Worm (Caenorhabditis elegans) whole organism, mixed stage, embryonic: ENCODE results near the gene F20C5.6.
A peak's percentile ranks its signal among the peaks of the same experiment; 100 is the strongest.

Experiments used
- M03D4.4 ChIP-seq: sonication (generic microtip); optimal IDR thresholded peaks from 2 replicates; lab custom pipeline; 2017; ENCODE audit warnings: mild to moderate bottlenecking, missing genetic modification characterization, missing compliant biosample characterization
- bed-3 ChIP-seq: fragments of 200-800 bp; sonication (Bioruptor generic); optimal IDR thresholded peaks from 3 replicates; lab custom pipeline; 2018; ENCODE audit warnings: mild to moderate bottlenecking, missing genetic modification characterization, moderate library complexity, missing compliant biosample characterization
- blmp-1 ChIP-seq: fragments of 150-350 bp; optimal IDR thresholded peaks from 2 replicates; lab custom pipeline; 2014; ENCODE audit warnings: missing biosample characterization, missing genetic modification characterization
- ceh-39 ChIP-seq: fragments of 150-350 bp; optimal IDR thresholded peaks from 2 replicates; lab custom pipeline; 2014; ENCODE audit warnings: missing biosample characterization, missing genetic modification characterization
- ceh-43 ChIP-seq: fragments of 200-800 bp; sonication (Bioruptor generic); optimal IDR thresholded peaks from 2 replicates; lab custom pipeline; 2018; ENCODE audit warnings: mild to moderate bottlenecking, missing genetic modification characterization, moderate library complexity, missing compliant biosample characterization
- ceh-83 ChIP-seq: fragments of 200-800 bp; sonication (Bioruptor generic); optimal IDR thresholded peaks from 2 replicates; lab custom pipeline; 2018; ENCODE audit warnings: mild to moderate bottlenecking, missing genetic modification characterization, missing compliant biosample characterization
- ces-1 ChIP-seq: fragments of 150-350 bp; optimal IDR thresholded peaks from 2 replicates; lab custom pipeline; 2014; ENCODE audit warnings: missing biosample characterization, missing genetic modification reagents, missing genetic modification characterization
- cnd-1 ChIP-seq: fragments of 200-800 bp; sonication (Bioruptor generic); optimal IDR thresholded peaks from 2 replicates; lab custom pipeline; 2018; ENCODE audit warnings: mild to moderate bottlenecking, missing genetic modification characterization, missing compliant biosample characterization
- drap-1 ChIP-seq: fragments of 200-800 bp; sonication (Bioruptor generic); optimal IDR thresholded peaks from 3 replicates; lab custom pipeline; 2018; ENCODE audit warnings: mild to moderate bottlenecking, missing genetic modification characterization, missing compliant biosample characterization
- elt-1 ChIP-seq: sonication (generic microtip); optimal IDR thresholded peaks from 2 replicates; lab custom pipeline; 2017; ENCODE audit warnings: missing genetic modification characterization, mild to moderate bottlenecking, missing compliant biosample characterization, antibody characterized with exemption, moderate library complexity, borderline replicate concordance; ENCODE audit not compliant: insufficient read depth
- flh-1 ChIP-seq: fragments of 200-800 bp; sonication (Bioruptor generic); optimal IDR thresholded peaks from 2 replicates; lab custom pipeline; 2018; ENCODE audit warnings: mild to moderate bottlenecking, missing genetic modification characterization, moderate library complexity, missing compliant biosample characterization
- ham-2 ChIP-seq: fragments of 200-800 bp; sonication (Bioruptor generic); optimal IDR thresholded peaks from 2 replicates; lab custom pipeline; 2018; ENCODE audit warnings: mild to moderate bottlenecking, missing genetic modification characterization, missing compliant biosample characterization
- hlh-1 ChIP-seq: fragments of 150-350 bp; optimal IDR thresholded peaks from 2 replicates; lab custom pipeline; 2014; ENCODE audit warnings: missing biosample characterization, missing genetic modification reagents, missing genetic modification characterization
- lin-13 ChIP-seq: fragments of 150-350 bp; optimal IDR thresholded peaks from 2 replicates; lab custom pipeline; 2014; ENCODE audit warnings: missing biosample characterization, missing genetic modification characterization
- lin-32 ChIP-seq: fragments of 200-800 bp; sonication (Bioruptor generic); optimal IDR thresholded peaks from 2 replicates; lab custom pipeline; 2018; ENCODE audit warnings: mild to moderate bottlenecking, missing genetic modification characterization, missing compliant biosample characterization
- lsy-2 ChIP-seq: fragments of 150-350 bp; optimal IDR thresholded peaks from 2 replicates; lab custom pipeline; 2014; ENCODE audit warnings: missing biosample characterization, missing genetic modification characterization
- mab-5 ChIP-seq: fragments of 150-350 bp; optimal IDR thresholded peaks from 2 replicates; lab custom pipeline; 2014; ENCODE audit warnings: missing biosample characterization, missing genetic modification characterization
- mep-1 ChIP-seq: fragments of 150-350 bp; optimal IDR thresholded peaks from 2 replicates; lab custom pipeline; 2017; ENCODE audit warnings: missing biosample characterization, missing genetic modification reagents, missing genetic modification characterization, inconsistent platforms
- mls-2 ChIP-seq: sonication (generic microtip); optimal IDR thresholded peaks from 2 replicates; lab custom pipeline; 2016; ENCODE audit warnings: mild to moderate bottlenecking, missing genetic modification characterization, moderate library complexity, missing compliant biosample characterization
- nhr-12 ChIP-seq: fragments of 150-350 bp; optimal IDR thresholded peaks from 2 replicates; lab custom pipeline; 2014; ENCODE audit warnings: missing biosample characterization, missing genetic modification characterization
- nhr-2 ChIP-seq: fragments of 150-350 bp; optimal IDR thresholded peaks from 2 replicates; lab custom pipeline; 2014; ENCODE audit warnings: missing biosample characterization, missing genetic modification characterization
- nhr-237 ChIP-seq: fragments of 150-350 bp; optimal IDR thresholded peaks from 2 replicates; lab custom pipeline; 2014; ENCODE audit warnings: missing biosample characterization, missing genetic modification characterization
- nhr-28 ChIP-seq: fragments of 150-350 bp; optimal IDR thresholded peaks from 2 replicates; lab custom pipeline; 2014; ENCODE audit warnings: missing biosample characterization, missing genetic modification characterization
- pha-4 ChIP-seq: fragments of 150-350 bp; optimal IDR thresholded peaks from 2 replicates; lab custom pipeline; 2018; ENCODE audit warnings: missing biosample characterization, missing genetic modification reagents, missing genetic modification characterization
- sem-2 ChIP-seq: fragments of 200-800 bp; sonication (Bioruptor generic); optimal IDR thresholded peaks from 2 replicates; lab custom pipeline; 2018; ENCODE audit warnings: mild to moderate bottlenecking, missing genetic modification characterization, missing compliant biosample characterization
- snpc-4 ChIP-seq: fragments of 150-350 bp; optimal IDR thresholded peaks from 2 replicates; lab custom pipeline; 2014; ENCODE audit warnings: missing biosample characterization, missing genetic modification characterization
- sptf-1 ChIP-seq: sonication (generic microtip); optimal IDR thresholded peaks from 2 replicates; lab custom pipeline; 2017; ENCODE audit warnings: mild to moderate bottlenecking, missing genetic modification characterization, moderate library complexity, missing compliant biosample characterization
- tbx-8 ChIP-seq: fragments of 200-800 bp; sonication (Bioruptor generic); optimal IDR thresholded peaks from 2 replicates; lab custom pipeline; 2018; ENCODE audit warnings: mild to moderate bottlenecking, missing genetic modification characterization, moderate library complexity, missing compliant biosample characterization
- unc-39 ChIP-seq: fragments of 150-350 bp; optimal IDR thresholded peaks from 2 replicates; lab custom pipeline; 2014; ENCODE audit warnings: missing biosample characterization, missing genetic modification characterization
- unc-62 ChIP-seq: fragments of 150-350 bp; optimal IDR thresholded peaks from 2 replicates; lab custom pipeline; 2014; ENCODE audit warnings: missing biosample characterization, missing genetic modification reagents, missing genetic modification characterization
- zip-8 ChIP-seq: fragments of 150-350 bp; optimal IDR thresholded peaks from 2 replicates; lab custom pipeline; 2014; ENCODE audit warnings: missing biosample characterization, missing genetic modification characterization
- ztf-11 ChIP-seq: fragments of 150-350 bp; optimal IDR thresholded peaks from 2 replicates; lab custom pipeline; 2014; ENCODE audit warnings: missing biosample characterization, missing genetic modification characterization

Gene F20C5.6

DNA sequence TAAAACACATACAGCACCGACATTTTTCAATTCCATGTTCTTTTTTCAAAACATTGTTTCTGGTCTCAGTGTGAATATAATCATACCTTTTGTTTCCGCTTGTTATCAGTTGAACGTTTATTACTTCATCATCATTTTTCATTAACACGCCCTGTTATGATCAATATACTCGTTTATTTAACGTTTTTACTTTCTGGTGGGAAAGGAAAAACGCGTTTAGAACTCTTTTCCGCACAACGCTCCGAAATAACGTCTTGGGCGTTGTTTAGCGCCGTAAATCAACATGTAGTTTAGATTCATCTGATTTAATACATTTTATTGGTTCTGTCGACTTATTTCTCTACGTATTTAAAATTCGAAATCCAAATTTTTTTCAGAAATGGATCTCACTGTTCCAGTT is 47.7 kb downstream of the F20C5.6 start, which contains the start of gene pgm-3:
Gene pgm-3, plus strand, starts transcription at position 378 of the 400 bp plus-strand sequence.
- TF ChIP-seq unc-62 (GFP tag; lab: Kevin White, UChicago): no peak
- TF ChIP-seq sptf-1: no peak
- no peak for TF ChIP-seq mab-5 (tag; lab: Kevin White, UChicago)
- no peak for TF ChIP-seq nhr-2 (tag; lab: Kevin White, UChicago)
- no peak for TF ChIP-seq lin-13 (tag; lab: Kevin White, UChicago)
- no peak for TF ChIP-seq ceh-39 (tag; lab: Kevin White, UChicago)
- TF ChIP-seq snpc-4: no peak
- no peak for TF ChIP-seq mep-1 (tag; lab: Kevin White, UChicago)
- no peak for TF ChIP-seq drap-1 (GFP tag; lab: Kevin White, UChicago)

ce11 chrIV:8724907-8725306 is 48.1 kb downstream of the F20C5.6 start:
- TF ChIP-seq drap-1 (GFP tag; lab: Kevin White, UChicago): no peak
- no peak for TF ChIP-seq lin-32 (GFP tag; lab: Kevin White, UChicago)
- TF ChIP-seq nhr-28 (tag; lab: Kevin White, UChicago): no peak
- TF ChIP-seq zip-8 (tag; lab: Kevin White, UChicago): no peak
- TF ChIP-seq nhr-237 (tag; lab: Kevin White, UChicago): no peak
- no peak for TF ChIP-seq blmp-1 (tag; lab: Kevin White, UChicago)
- no peak for TF ChIP-seq tbx-8 (GFP tag; lab: Kevin White, UChicago)
- TF ChIP-seq ceh-39 (tag; lab: Kevin White, UChicago): no peak
- no peak for TF ChIP-seq ceh-43 (GFP tag; lab: Kevin White, UChicago)
- no peak for TF ChIP-seq M03D4.4 (tag; lab: Kevin White, UChicago)
- no peak for TF ChIP-seq ceh-83
- TF ChIP-seq snpc-4: no peak
- no peak for TF ChIP-seq mls-2 (tag; lab: Kevin White, UChicago)
- no peak for TF ChIP-seq sptf-1
- no peak for TF ChIP-seq ztf-11 (tag; lab: Kevin White, UChicago)
- no peak for TF ChIP-seq lsy-2 (tag; lab: Kevin White, UChicago)
- TF ChIP-seq mab-5 (tag; lab: Kevin White, UChicago): no peak
- TF ChIP-seq bed-3 (GFP tag; lab: Kevin White, UChicago): no peak
- no peak for TF ChIP-seq pha-4 (tag; lab: Kevin White, UChicago)
- TF ChIP-seq, all 35 proteins: peak for 0

ce11 chrIV:8723720-8724119 is 49.3 kb downstream of the F20C5.6 start, which contains the start of gene F21D5.9:
Gene F21D5.9 (plus strand): TSS chrIV:8724020.
- TF ChIP-seq hlh-1 (tag; lab: Kevin White, UChicago) (no peak), unc-62 (GFP tag; lab: Kevin White, UChicago) (no peak), M03D4.4 (tag; lab: Kevin White, UChicago) (no peak), ham-2 (GFP tag; lab: Kevin White, UChicago) (no peak)
- TF ChIP-seq, all 35 proteins: peak for 0

ce11 chrIV:8722801-8723200 is 50.2 kb downstream of the F20C5.6 start:
- no peak for TF ChIP-seq nhr-28 (tag; lab: Kevin White, UChicago)
- no peak for TF ChIP-seq flh-1 (GFP tag; lab: Kevin White, UChicago)
- TF ChIP-seq ceh-39 (tag; lab: Kevin White, UChicago): no peak
- no peak for TF ChIP-seq mls-2 (tag; lab: Kevin White, UChicago)
- TF ChIP-seq ces-1 (GFP tag; lab: Kevin White, UChicago): peak; percentile 35
- no peak for TF ChIP-seq blmp-1 (tag; lab: Kevin White, UChicago)
- peak; percentile 51 for TF ChIP-seq zip-8 (tag; lab: Kevin White, UChicago)
- TF ChIP-seq sem-2 (GFP tag; lab: Kevin White, UChicago): no peak
- TF ChIP-seq lsy-2 (tag; lab: Kevin White, UChicago): no peak
- no peak for TF ChIP-seq unc-39 (tag; lab: Kevin White, UChicago)
- TF ChIP-seq nhr-237 (tag; lab: Kevin White, UChicago): no peak
- TF ChIP-seq mep-1 (tag; lab: Kevin White, UChicago): no peak
- no peak for TF ChIP-seq hlh-1 (tag; lab: Kevin White, UChicago)
- peak; percentile 87 for TF ChIP-seq cnd-1
- no peak for TF ChIP-seq ceh-43 (GFP tag; lab: Kevin White, UChicago)
- no peak for TF ChIP-seq nhr-12
- no peak for TF ChIP-seq elt-1 (tag; lab: Kevin White, UChicago)
- no peak for TF ChIP-seq M03D4.4 (tag; lab: Kevin White, UChicago)
- TF ChIP-seq snpc-4: no peak
- no peak for TF ChIP-seq drap-1 (GFP tag; lab: Kevin White, UChicago)
- TF ChIP-seq unc-62 (GFP tag; lab: Kevin White, UChicago): no peak
- no peak for TF ChIP-seq sptf-1
- TF ChIP-seq ham-2 (GFP tag; lab: Kevin White, UChicago): no peak
- TF ChIP-seq ztf-11 (tag; lab: Kevin White, UChicago): no peak
- TF ChIP-seq lin-32 (GFP tag; lab: Kevin White, UChicago): no peak
- peak; percentile 79 for TF ChIP-seq nhr-2 (tag; lab: Kevin White, UChicago)
